Worm (Caenorhabditis elegans) whole organism, L4 larva: ENCODE results near the gene Y22D7AR.7.

ENCODE experiments used
- D1046.2 ChIP-seq: fragments of 200-800 bp; sonication (Bioruptor generic); IDR thresholded peaks from 2 replicates; pipeline ENCODE4 v1.3.6; 2022; ENCODE audit warnings: missing genetic modification characterization, missing compliant biosample characterization
- F26F4.8 ChIP-seq: fragments of 200-800 bp; sonication (Bioruptor generic); conservative IDR thresholded peaks from 2 replicates; pipeline ENCODE4 v1.3.6; 2022; ENCODE audit warnings: missing genetic modification characterization, missing compliant biosample characterization
- F37D6.2 ChIP-seq: sonication (generic microtip); optimal IDR thresholded peaks from 2 replicates; lab custom pipeline; 2016; ENCODE audit warnings: mild to moderate bottlenecking, missing genetic modification characterization, missing compliant biosample characterization
- F44E2.7 ChIP-seq: fragments of 200-800 bp; sonication (Bioruptor generic); IDR thresholded peaks from 2 replicates; pipeline ENCODE4 v2.1.2; 2022; ENCODE audit warnings: missing genetic modification characterization, missing compliant biosample characterization
- F49E8.2 ChIP-seq: sonication (generic microtip); optimal IDR thresholded peaks from 2 replicates; lab custom pipeline; 2016; ENCODE audit warnings: missing compliant biosample characterization, mild to moderate bottlenecking, missing genetic modification characterization, borderline replicate concordance
- T20F7.1 ChIP-seq: fragments of 200-800 bp; sonication (Bioruptor generic); optimal IDR thresholded peaks from 2 replicates; lab custom pipeline; 2018; ENCODE audit warnings: mild to moderate bottlenecking, missing genetic modification characterization, missing compliant biosample characterization
- Y105C5A.15 ChIP-seq: fragments of 200-800 bp; sonication (Bioruptor generic); IDR thresholded peaks from 2 replicates; pipeline ENCODE4 v1.3.6; 2022; ENCODE audit warnings: missing genetic modification characterization, missing compliant biosample characterization
- Y48G9A.11 ChIP-seq: fragments of 200-800 bp; sonication (Bioruptor generic); IDR thresholded peaks from 2 replicates; pipeline ENCODE4 v1.3.6; 2022; ENCODE audit warnings: missing genetic modification reagents, missing genetic modification characterization, missing compliant biosample characterization
- Y5F2A.4 ChIP-seq: fragments of 200-800 bp; sonication (Bioruptor generic); optimal IDR thresholded peaks from 2 replicates; lab custom pipeline; 2018; ENCODE audit warnings: mild to moderate bottlenecking, missing genetic modification characterization, missing compliant biosample characterization
- ZK337.2 ChIP-seq: fragments of 200-800 bp; sonication (Bioruptor generic); IDR thresholded peaks from 2 replicates; pipeline ENCODE4 v1.3.6; 2022; ENCODE audit warnings: missing genetic modification reagents, missing genetic modification characterization, missing compliant biosample characterization
- aha-1 ChIP-seq: fragments of 150-350 bp; peaks from one replicate; lab custom pipeline; 2014; ENCODE audit warnings: missing biosample characterization, missing genetic modification characterization
- aly-2 ChIP-seq: sonication (generic microtip); optimal IDR thresholded peaks from 2 replicates; lab custom pipeline; 2018; ENCODE audit warnings: missing biosample characterization, missing genetic modification characterization
- attf-4 ChIP-seq: sonication (generic microtip); optimal IDR thresholded peaks from 3 replicates; lab custom pipeline; 2017; ENCODE audit warnings: missing biosample characterization, missing genetic modification characterization
- ceh-32 ChIP-seq: sonication (generic microtip); optimal IDR thresholded peaks from 2 replicates; lab custom pipeline; 2016; ENCODE audit warnings: mild to moderate bottlenecking, missing genetic modification characterization, missing compliant biosample characterization; ENCODE audit not compliant: poor library complexity
- ceh-62 ChIP-seq: sonication (generic microtip); optimal IDR thresholded peaks from 2 replicates; lab custom pipeline; 2017; ENCODE audit warnings: missing biosample characterization, missing genetic modification characterization
- ceh-82 ChIP-seq: sonication (generic microtip); optimal IDR thresholded peaks from 2 replicates; lab custom pipeline; 2017; ENCODE audit warnings: missing biosample characterization, missing genetic modification characterization
- ctbp-1 ChIP-seq: fragments of 200-800 bp; sonication (Bioruptor generic); IDR thresholded peaks from 2 replicates; pipeline ENCODE4 v1.3.6; 2022; ENCODE audit warnings: missing genetic modification reagents, missing genetic modification characterization, missing compliant biosample characterization
- daf-12 ChIP-seq: fragments of 150-350 bp; optimal IDR thresholded peaks from 2 replicates; lab custom pipeline; 2014; ENCODE audit warnings: missing biosample characterization, missing genetic modification reagents, missing genetic modification characterization
- daf-16 ChIP-seq, 3 experiments: sonication (generic microtip); optimal IDR thresholded peaks; 2 replicates each; lab custom pipeline; 2016 to 2017; ENCODE audit warnings: missing genetic modification characterization in 3 of 3, missing genetic modification reagents in 3 of 3, mild to moderate bottlenecking in 2 of 3, missing compliant biosample characterization in 2 of 3, missing biosample characterization in 1 of 3, moderate library complexity in 1 of 3
- daf-19 ChIP-seq: fragments of 200-800 bp; sonication (Bioruptor generic); conservative IDR thresholded peaks from 2 replicates; pipeline ENCODE4 v1.3.6; 2022; ENCODE audit warnings: missing genetic modification characterization, missing compliant biosample characterization
- daf-8 ChIP-seq: fragments of 200-800 bp; sonication (Bioruptor generic); IDR thresholded peaks from 2 replicates; pipeline ENCODE4 v1.3.6; 2022; ENCODE audit warnings: missing genetic modification characterization, missing compliant biosample characterization
- dmd-9 ChIP-seq: fragments of 200-800 bp; sonication (Bioruptor generic); IDR thresholded peaks from 2 replicates; pipeline ENCODE4 v1.3.6; 2022; ENCODE audit warnings: missing genetic modification reagents, missing genetic modification characterization, missing compliant biosample characterization
- dve-1 ChIP-seq: sonication (generic microtip); optimal IDR thresholded peaks from 2 replicates; lab custom pipeline; 2017; ENCODE audit warnings: antibody characterized with exemption, mild to moderate bottlenecking, missing genetic modification characterization, missing compliant biosample characterization; ENCODE audit not compliant: insufficient read depth
- egl-43 ChIP-seq: fragments of 200-800 bp; sonication (Bioruptor generic); IDR thresholded peaks from 2 replicates; pipeline ENCODE4 v1.3.6; 2022; ENCODE audit warnings: missing genetic modification reagents, missing genetic modification characterization, missing compliant biosample characterization
- gei-8 ChIP-seq: fragments of 200-800 bp; sonication (Bioruptor generic); optimal IDR thresholded peaks from 2 replicates; lab custom pipeline; 2018; ENCODE audit warnings: mild to moderate bottlenecking, missing genetic modification characterization, missing compliant biosample characterization
- hif-1 ChIP-seq, 2 experiments: sonication (generic microtip); optimal IDR thresholded peaks; 2 replicates each; lab custom pipeline; 2016 to 2017; ENCODE audit warnings: missing compliant biosample characterization in 2 of 2, missing genetic modification characterization in 2 of 2, missing genetic modification reagents in 2 of 2, missing genotype in 2 of 2, mild to moderate bottlenecking in 1 of 2
- hlh-11 ChIP-seq: fragments of 200-800 bp; sonication (Bioruptor generic); optimal IDR thresholded peaks from 2 replicates; lab custom pipeline; 2018; ENCODE audit warnings: mild to moderate bottlenecking, missing genetic modification characterization, missing compliant biosample characterization
- hlh-30 ChIP-seq: sonication (generic microtip); optimal IDR thresholded peaks from 2 replicates; lab custom pipeline; 2017; ENCODE audit warnings: antibody characterized with exemption, mild to moderate bottlenecking, missing genetic modification characterization, missing compliant biosample characterization; ENCODE audit not compliant: insufficient read depth
- lin-1 ChIP-seq: fragments of 200-800 bp; sonication (Bioruptor generic); IDR thresholded peaks from 2 replicates; pipeline ENCODE4 v1.3.6; 2022; ENCODE audit warnings: missing genetic modification reagents, missing genetic modification characterization, missing compliant biosample characterization
- lin-13 ChIP-seq: fragments of 150-350 bp; optimal IDR thresholded peaks from 2 replicates; lab custom pipeline; 2014; ENCODE audit warnings: missing biosample characterization, missing genetic modification reagents, missing genetic modification characterization
- lin-15B ChIP-seq: fragments of 150-350 bp; sonication (generic microtip); optimal IDR thresholded peaks from 3 replicates; lab custom pipeline; 2014; ENCODE audit warnings: missing biosample characterization, missing genetic modification characterization
- lir-3 ChIP-seq: sonication (generic microtip); optimal IDR thresholded peaks from 2 replicates; lab custom pipeline; 2016; ENCODE audit warnings: mild to moderate bottlenecking, missing genetic modification characterization, missing compliant biosample characterization
- madf-5 ChIP-seq, 2 experiments: fragments of 200-800 bp; sonication (Bioruptor generic); IDR thresholded peaks; 2 replicates each; pipeline ENCODE4 v1.3.6; 2022; ENCODE audit warnings: missing compliant biosample characterization in 2 of 2, missing genetic modification characterization in 2 of 2
- mdt-29 ChIP-seq: fragments of 200-800 bp; sonication (Bioruptor generic); IDR thresholded peaks from 2 replicates; pipeline ENCODE4 v1.3.6; 2022; ENCODE audit warnings: missing genetic modification reagents, missing genetic modification characterization, missing compliant biosample characterization
- mep-1 ChIP-seq: fragments of 150-350 bp; sonication (generic microtip); optimal IDR thresholded peaks from 3 replicates; lab custom pipeline; 2014; ENCODE audit warnings: missing biosample characterization, missing genetic modification characterization
- mes-2 ChIP-seq: sonication (generic microtip); optimal IDR thresholded peaks from 2 replicates; lab custom pipeline; 2016; ENCODE audit warnings: missing genotype, mild to moderate bottlenecking, missing genetic modification characterization, missing compliant biosample characterization; ENCODE audit not compliant: poor library complexity, severe bottlenecking
- mxl-2 ChIP-seq: fragments of 200-800 bp; sonication (Bioruptor generic); conservative IDR thresholded peaks from 2 replicates; pipeline ENCODE4 v1.3.6; 2022; ENCODE audit warnings: missing genetic modification reagents, missing genetic modification characterization, missing compliant biosample characterization
- nhr-102 ChIP-seq: sonication (generic microtip); optimal IDR thresholded peaks from 2 replicates; lab custom pipeline; 2016; ENCODE audit warnings: mild to moderate bottlenecking, missing genetic modification characterization, moderate library complexity, missing compliant biosample characterization
- nhr-11 ChIP-seq: fragments of 150-350 bp; optimal IDR thresholded peaks from 2 replicates; lab custom pipeline; 2014; ENCODE audit warnings: missing biosample characterization, missing genetic modification characterization
- nhr-111 ChIP-seq: fragments of 200-800 bp; sonication (Bioruptor generic); optimal IDR thresholded peaks from 2 replicates; lab custom pipeline; 2018; ENCODE audit warnings: mild to moderate bottlenecking, missing genetic modification characterization, missing compliant biosample characterization
- nhr-237 ChIP-seq: sonication (generic microtip); optimal IDR thresholded peaks from 2 replicates; lab custom pipeline; 2017; ENCODE audit warnings: missing biosample characterization, missing genetic modification characterization
- nhr-28 ChIP-seq: fragments of 150-350 bp; optimal IDR thresholded peaks from 2 replicates; lab custom pipeline; 2014; ENCODE audit warnings: missing biosample characterization, missing genetic modification characterization
- pqm-1 ChIP-seq: sonication (generic microtip); optimal IDR thresholded peaks from 2 replicates; lab custom pipeline; 2017; ENCODE audit warnings: missing biosample characterization, missing genetic modification characterization
- skn-1 ChIP-seq: fragments of 150-350 bp; optimal IDR thresholded peaks from 2 replicates; lab custom pipeline; 2014; ENCODE audit warnings: missing biosample characterization, missing genetic modification characterization
- spr-3 ChIP-seq: fragments of 200-800 bp; sonication (Bioruptor generic); optimal IDR thresholded peaks from 2 replicates; lab custom pipeline; 2018; ENCODE audit warnings: mild to moderate bottlenecking, missing genetic modification characterization, missing compliant biosample characterization
- unc-130 ChIP-seq: sonication (generic microtip); optimal IDR thresholded peaks from 2 replicates; lab custom pipeline; 2016; ENCODE audit warnings: missing genetic modification reagents, missing genetic modification characterization, missing compliant biosample characterization
- unc-39 ChIP-seq: sonication (generic microtip); optimal IDR thresholded peaks from 2 replicates; lab custom pipeline; 2017; ENCODE audit warnings: missing biosample characterization, missing genetic modification characterization
- unc-62 ChIP-seq, 3 experiments: fragments of 150-350 bp in 1 of 3; sonication (generic microtip); optimal IDR thresholded peaks in 2 of 3; peaks in 1 of 3; 1 replicate in 1 of 3; 2 replicates in 2 of 3; lab custom pipeline; 2014 to 2017; ENCODE audit warnings: missing biosample characterization in 3 of 3, missing genetic modification characterization in 3 of 3, missing genetic modification reagents in 3 of 3, missing genotype in 1 of 3
- zfp-3 ChIP-seq: fragments of 200-800 bp; sonication (Bioruptor generic); conservative IDR thresholded peaks from 2 replicates; pipeline ENCODE4 v1.3.6; 2022; ENCODE audit warnings: missing genetic modification reagents, missing genetic modification characterization, missing compliant biosample characterization
- zip-11 ChIP-seq: fragments of 200-800 bp; sonication (Bioruptor generic); IDR thresholded peaks from 2 replicates; pipeline ENCODE4 v1.3.6; 2022; ENCODE audit warnings: missing genetic modification characterization, missing compliant biosample characterization
- zip-2 ChIP-seq: fragments of 150-350 bp; optimal IDR thresholded peaks from 2 replicates; lab custom pipeline; 2014; ENCODE audit warnings: missing biosample characterization, missing genetic modification characterization

Y22D7AR.7 gene

ce11 chrIII:1680996-1681395, 6.9 kb downstream of the Y22D7AR.7 start (continued):
- TF ChIP-seq mxl-2 (GFP tag; lab: Robert Waterston, UW), result no peak
- TF ChIP-seq aha-1 (tag; lab: Kevin White, UChicago), result peak; percentile 11
- TF ChIP-seq D1046.2 (GFP tag; lab: Robert Waterston, UW), result no peak
- no peak for TF ChIP-seq gei-8 (GFP tag; lab: Kevin White, UChicago)
- no peak for TF ChIP-seq lin-15B (tag; lab: Kevin White, UChicago)
- no peak for TF ChIP-seq F37D6.2 (tag; lab: Kevin White, UChicago)
- TF ChIP-seq F26F4.8 (GFP tag; lab: Robert Waterston, UW), result no peak
- TF ChIP-seq F49E8.2 (tag; lab: Kevin White, UChicago), result no peak
- no peak for TF ChIP-seq ceh-62 (tag; lab: Kevin White, UChicago)
- TF ChIP-seq nhr-237 (tag; lab: Kevin White, UChicago), result no peak
- no peak for TF ChIP-seq mdt-29
- peak; percentile 93 for TF ChIP-seq nhr-28
- TF ChIP-seq hlh-30 (tag; lab: Kevin White, UChicago), result peak; percentile 84
- TF ChIP-seq Y5F2A.4 (GFP tag; lab: Kevin White, UChicago), result no peak
- TF ChIP-seq lin-1, result peak; percentile 98
- TF ChIP-seq ceh-82 (tag; lab: Kevin White, UChicago), result no peak
- TF ChIP-seq nhr-111, result no peak
- TF ChIP-seq zip-2, result no peak
- no peak for TF ChIP-seq attf-4 (tag; lab: Kevin White, UChicago)
- TF ChIP-seq nhr-102 (tag; lab: Kevin White, UChicago), result peak; percentile 52
- no peak for TF ChIP-seq Y48G9A.11 (GFP tag; lab: Robert Waterston, UW)
- TF ChIP-seq daf-19 (GFP tag; lab: Robert Waterston, UW), result no peak
- TF ChIP-seq unc-130 (GFP tag; lab: Kevin White, UChicago), result no peak
- no peak for TF ChIP-seq ZK337.2 (GFP tag; lab: Robert Waterston, UW)
- peak; percentile 81 for TF ChIP-seq mep-1 (tag; lab: Kevin White, UChicago)
- TF ChIP-seq daf-8 (GFP tag; lab: Robert Waterston, UW), result no peak
- peak in 1 of 2 experiments; percentile 32 for TF ChIP-seq daf-16 (GFP tag; optimal IDR thresholded peaks at IDR 0.05; lab: Kevin White, UChicago)
- peak; percentile 82 for TF ChIP-seq daf-16 (tag; optimal IDR thresholded peaks at IDR 0.05; lab: Kevin White, UChicago)
- 0 out of 2 replicates have a peak, but pooled peaks have one; percentile 44 for TF ChIP-seq zfp-3 (GFP tag; lab: Robert Waterston, UW)
- no peak for TF ChIP-seq skn-1
- TF ChIP-seq madf-5 (GFP tag; IDR thresholded peaks at IDR 0.05; lab: Robert Waterston, UW), result no peak
- TF ChIP-seq hlh-11 (tag; lab: Kevin White, UChicago), result peak; percentile 95
- TF ChIP-seq aly-2, result no peak
- TF ChIP-seq T20F7.1 (GFP tag; lab: Kevin White, UChicago), result no peak
- TF ChIP-seq daf-12 (tag; lab: Kevin White, UChicago), result no peak
- TF ChIP-seq ceh-32 (tag; lab: Kevin White, UChicago), result no peak
- peak; percentile 90 for TF ChIP-seq dve-1
- TF ChIP-seq zip-11 (GFP tag; lab: Robert Waterston, UW), result no peak
- TF ChIP-seq pqm-1, result peak; percentile 83
- TF ChIP-seq lin-13, result peak; percentile 68
- TF ChIP-seq mes-2 (tag; lab: Kevin White, UChicago), result peak; percentile 62
- no peak for TF ChIP-seq hif-1 (tag; optimal IDR thresholded peaks at IDR 0.05; lab: Kevin White, UChicago)
- no peak for TF ChIP-seq lir-3 (tag; lab: Kevin White, UChicago)
- TF ChIP-seq egl-43 (GFP tag; lab: Robert Waterston, UW), result no peak
- no peak for TF ChIP-seq Y105C5A.15 (GFP tag; lab: Robert Waterston, UW)
- no peak for TF ChIP-seq spr-3
- no peak for TF ChIP-seq F44E2.7 (GFP tag; lab: Robert Waterston, UW)
- no peak for TF ChIP-seq unc-39
- peak; percentile 53 for TF ChIP-seq nhr-11 (tag; lab: Kevin White, UChicago)
- no peak for TF ChIP-seq dmd-9 (GFP tag; lab: Robert Waterston, UW)
- peak; percentile 33; the same call in 1 of the 2 replicates for TF ChIP-seq ctbp-1 (GFP tag; lab: Robert Waterston, UW)
- TF ChIP-seq unc-62 (GFP tag; optimal IDR thresholded peaks at IDR 0.05 in 1 of 2; lab: Kevin White, UChicago), result peak in 1 of 2 experiments; percentile 91
- TF ChIP-seq unc-62 (tag; optimal IDR thresholded peaks at IDR 0.05; lab: Kevin White, UChicago), result no peak
